Fruit fly (Drosophila melanogaster) Kc167 (cell line): ENCODE results near the gene Rab6.

Experiments used
- Myc ChIP-seq: fragments of >200 bp; optimal IDR thresholded peaks from 2 replicates; lab custom pipeline; 2017; ENCODE audit warnings: missing external identifiers
- Sin3A ChIP-seq: fragments of >200 bp; optimal IDR thresholded peaks from 2 replicates; lab custom pipeline; 2018; ENCODE audit warnings: missing external identifiers
- h ChIP-seq: fragments of >200 bp; optimal IDR thresholded peaks from 3 replicates; lab custom pipeline; 2018; ENCODE audit warnings: missing external identifiers
- insv ChIP-seq: fragments of >200 bp; optimal IDR thresholded peaks from 3 replicates; lab custom pipeline; 2018; ENCODE audit warnings: missing external identifiers
- psq ChIP-seq: fragments of >200 bp; optimal IDR thresholded peaks from 2 replicates; lab custom pipeline; 2017; ENCODE audit warnings: missing external identifiers
- ttk ChIP-seq: sonication (Bioruptor generic); optimal IDR thresholded peaks from 2 replicates; lab custom pipeline; 2017; ENCODE audit warnings: missing external identifiers

DNA sequence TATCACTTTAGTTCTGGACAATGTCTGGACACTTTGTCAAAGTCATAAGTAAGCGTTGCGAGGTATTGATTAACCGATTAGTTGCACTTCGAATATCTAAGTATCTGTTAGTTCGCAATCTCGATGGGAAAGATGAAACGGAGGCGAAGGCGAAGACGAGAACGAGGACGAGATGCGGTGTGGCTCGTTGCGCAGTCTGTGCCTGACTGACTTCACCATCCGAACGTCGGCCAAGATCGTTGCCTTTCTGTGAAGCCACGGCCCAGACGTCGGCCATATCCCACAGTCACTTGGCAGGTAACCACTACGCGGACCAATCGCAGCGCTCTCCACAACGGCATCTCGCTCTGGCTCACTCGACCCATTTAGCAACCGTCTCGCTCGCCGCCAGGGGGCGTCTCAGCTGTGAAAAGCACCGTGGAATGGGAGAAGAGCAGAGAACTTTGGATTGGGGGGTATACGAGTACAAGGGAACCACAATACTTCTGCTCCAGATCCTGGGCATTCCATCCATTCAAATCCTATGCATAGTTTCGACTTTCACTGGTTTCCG lies 23.2 kb downstream of the Rab6 start, which contains the start of gene prd:
- TF ChIP-seq h = no peak
- no peak for TF ChIP-seq psq
- TF ChIP-seq insv = no peak
- TF ChIP-seq Sin3A (lab: Kevin White, UChicago) = no peak
- TF ChIP-seq ttk (lab: Kevin White, UChicago) = no peak
- no peak for TF ChIP-seq Myc
